Worm (Caenorhabditis elegans) whole organism, midembryonic: ENCODE data around the gene mab-10.

Experiments used
- T22C8.4 ChIP-seq: fragments of 200-800 bp; sonication (Bioruptor generic); IDR thresholded peaks from 2 replicates; pipeline ENCODE4 v1.3.6; 2022; ENCODE audit warnings: missing genetic modification characterization, missing compliant biosample characterization
- cog-1 ChIP-seq: sonication (generic microtip); optimal IDR thresholded peaks from 2 replicates; lab custom pipeline; 2016; ENCODE audit warnings: missing genetic modification characterization, missing compliant biosample characterization
- flt-1 ChIP-seq: fragments of 200-800 bp; sonication (Bioruptor generic); IDR thresholded peaks from 2 replicates; pipeline ENCODE4 v1.3.6; 2022; ENCODE audit warnings: missing genetic modification characterization, missing compliant biosample characterization
- klf-2 ChIP-seq: fragments of 200-800 bp; sonication (Bioruptor generic); conservative IDR thresholded peaks from 2 replicates; pipeline ENCODE4 v1.3.6; 2022; ENCODE audit warnings: missing genetic modification reagents, missing genetic modification characterization, missing compliant biosample characterization
- med-1 ChIP-seq: sonication (generic microtip); optimal IDR thresholded peaks from 2 replicates; lab custom pipeline; 2017; ENCODE audit warnings: missing genetic modification characterization, mild to moderate bottlenecking, missing compliant biosample characterization, antibody characterized with exemption, missing genetic modification reagents; ENCODE audit not compliant: insufficient read depth
- ref-1 ChIP-seq: fragments of 200-800 bp; sonication (Bioruptor generic); conservative IDR thresholded peaks from 2 replicates; pipeline ENCODE4 v1.3.6; 2022; ENCODE audit warnings: missing genetic modification reagents, missing genetic modification characterization, missing compliant biosample characterization
- tab-1 ChIP-seq: fragments of 200-800 bp; sonication (Bioruptor generic); IDR thresholded peaks from 2 replicates; pipeline ENCODE4 v1.3.6; 2022; ENCODE audit warnings: missing genetic modification characterization, missing compliant biosample characterization
- ztf-23 ChIP-seq: fragments of 200-800 bp; sonication (Bioruptor generic); IDR thresholded peaks from 2 replicates; pipeline ENCODE4 v1.3.6; 2022; ENCODE audit warnings: missing genetic modification reagents, missing genetic modification characterization, missing compliant biosample characterization
- ztf-29 ChIP-seq: fragments of 200-800 bp; sonication (Bioruptor generic); IDR thresholded peaks from 2 replicates; pipeline ENCODE4 v1.3.6; 2022; ENCODE audit warnings: missing genetic modification reagents, missing genetic modification characterization, missing compliant biosample characterization

ce11 chrII:10505949-10506348 lies 21.9 kb upstream of the mab-10 start:
- TF ChIP-seq cog-1 (tag; lab: Kevin White, UChicago): no peak
- TF ChIP-seq ztf-29 (GFP tag; lab: Robert Waterston, UW): no peak
- no peak for TF ChIP-seq flt-1 (GFP tag; lab: Robert Waterston, UW)
- no peak for TF ChIP-seq T22C8.4 (GFP tag; lab: Robert Waterston, UW)
- no peak for TF ChIP-seq med-1 (GFP tag; lab: Kevin White, UChicago)
- TF ChIP-seq klf-2 (GFP tag; lab: Robert Waterston, UW): no peak
- no peak for TF ChIP-seq ref-1
- no peak for TF ChIP-seq tab-1 (GFP tag; lab: Robert Waterston, UW)
- no peak for TF ChIP-seq ztf-23
